Worm (Caenorhabditis elegans): Measurements from ENCODE around the gene unc-105.

DNA sequence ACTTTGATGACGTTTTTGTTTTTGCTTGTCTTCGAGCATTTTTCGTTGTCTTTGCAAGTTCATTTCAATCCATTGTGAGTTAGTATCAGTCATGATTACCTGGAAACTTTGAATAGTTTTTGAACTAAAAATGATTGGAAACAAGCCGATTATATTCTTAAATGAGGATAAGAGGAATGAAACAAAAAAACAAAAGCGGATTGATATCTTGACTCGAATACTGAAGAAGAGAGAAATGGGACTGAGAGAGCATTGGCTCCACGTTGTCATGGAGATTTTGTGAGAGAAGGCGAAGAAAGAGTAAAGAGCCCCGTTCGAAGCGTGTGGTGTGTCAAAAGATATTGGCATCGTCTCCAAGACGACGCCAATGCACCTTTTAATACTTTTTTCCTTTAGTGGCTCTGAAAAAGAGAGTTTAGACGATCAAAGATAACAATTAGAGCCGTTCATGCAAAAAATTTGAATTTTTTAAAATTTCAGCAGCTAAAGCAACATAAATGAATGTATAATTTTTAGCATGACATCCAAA, 40.6 kb downstream of the unc-105 start, which contains the start of the genes tub-1 and tmem-138:
- no peak for TF ChIP-seq ham-2 (GFP tag; optimal IDR thresholded peaks at IDR 0.05)
- TF ChIP-seq unc-62 (GFP tag; optimal IDR thresholded peaks at IDR 0.05): no peak
- TF ChIP-seq pha-4 (tag; optimal IDR thresholded peaks at IDR 0.05): no peak
- TF ChIP-seq nhr-76 (tag; optimal IDR thresholded peaks at IDR 0.05): no peak
- no peak for TF ChIP-seq ztf-11 (tag; optimal IDR thresholded peaks at IDR 0.05)
- TF ChIP-seq snpc-4 (tag; optimal IDR thresholded peaks at IDR 0.05): no peak
- no peak for TF ChIP-seq unc-39 (tag; optimal IDR thresholded peaks at IDR 0.05)
- no peak for TF ChIP-seq nhr-2 (tag; optimal IDR thresholded peaks at IDR 0.05)
